Worm (Caenorhabditis elegans) whole organism, L3 larva: ENCODE data around the gene hlh-34.

Experiments used
- ceh-16 ChIP-seq: sonication (generic microtip); optimal IDR thresholded peaks from 2 replicates; lab custom pipeline; 2017; ENCODE audit warnings: missing biosample characterization, missing genetic modification characterization
- ceh-9 ChIP-seq: sonication (generic microtip); optimal IDR thresholded peaks from 2 replicates; lab custom pipeline; 2018; ENCODE audit warnings: missing biosample characterization, missing genetic modification characterization
- egl-27 ChIP-seq: sonication (generic microtip); optimal IDR thresholded peaks from 4 replicates; lab custom pipeline; 2017; ENCODE audit warnings: missing biosample characterization, missing genetic modification reagents, missing genetic modification characterization
- lsy-12 ChIP-seq: sonication (generic microtip); optimal IDR thresholded peaks from 2 replicates; lab custom pipeline; 2016; ENCODE audit warnings: mild to moderate bottlenecking, missing genetic modification characterization, missing compliant biosample characterization
- mdl-1 ChIP-seq: fragments of 150-350 bp; optimal IDR thresholded peaks from 2 replicates; lab custom pipeline; 2014; ENCODE audit warnings: missing biosample characterization, missing genetic modification characterization
- nhr-11 ChIP-seq: fragments of 150-350 bp; optimal IDR thresholded peaks from 2 replicates; lab custom pipeline; 2014; ENCODE audit warnings: missing biosample characterization, missing genetic modification characterization
- nhr-237 ChIP-seq: fragments of 150-350 bp; optimal IDR thresholded peaks from 2 replicates; lab custom pipeline; 2014; ENCODE audit warnings: missing biosample characterization, missing genetic modification characterization
- nhr-76 ChIP-seq: fragments of 150-350 bp; sonication (generic microtip); optimal IDR thresholded peaks from 5 replicates; lab custom pipeline; 2014; ENCODE audit warnings: missing biosample characterization, missing genetic modification characterization
- skn-1 ChIP-seq: fragments of 150-350 bp; optimal IDR thresholded peaks from 2 replicates; lab custom pipeline; 2014; ENCODE audit warnings: missing biosample characterization, missing genetic modification characterization
- snpc-4 ChIP-seq: fragments of 150-350 bp; optimal IDR thresholded peaks from 2 replicates; lab custom pipeline; 2014; ENCODE audit warnings: missing biosample characterization, missing genetic modification characterization
- zag-1 ChIP-seq: fragments of 150-350 bp; optimal IDR thresholded peaks from 2 replicates; lab custom pipeline; 2014; ENCODE audit warnings: missing biosample characterization, missing genetic modification characterization

DNA sequence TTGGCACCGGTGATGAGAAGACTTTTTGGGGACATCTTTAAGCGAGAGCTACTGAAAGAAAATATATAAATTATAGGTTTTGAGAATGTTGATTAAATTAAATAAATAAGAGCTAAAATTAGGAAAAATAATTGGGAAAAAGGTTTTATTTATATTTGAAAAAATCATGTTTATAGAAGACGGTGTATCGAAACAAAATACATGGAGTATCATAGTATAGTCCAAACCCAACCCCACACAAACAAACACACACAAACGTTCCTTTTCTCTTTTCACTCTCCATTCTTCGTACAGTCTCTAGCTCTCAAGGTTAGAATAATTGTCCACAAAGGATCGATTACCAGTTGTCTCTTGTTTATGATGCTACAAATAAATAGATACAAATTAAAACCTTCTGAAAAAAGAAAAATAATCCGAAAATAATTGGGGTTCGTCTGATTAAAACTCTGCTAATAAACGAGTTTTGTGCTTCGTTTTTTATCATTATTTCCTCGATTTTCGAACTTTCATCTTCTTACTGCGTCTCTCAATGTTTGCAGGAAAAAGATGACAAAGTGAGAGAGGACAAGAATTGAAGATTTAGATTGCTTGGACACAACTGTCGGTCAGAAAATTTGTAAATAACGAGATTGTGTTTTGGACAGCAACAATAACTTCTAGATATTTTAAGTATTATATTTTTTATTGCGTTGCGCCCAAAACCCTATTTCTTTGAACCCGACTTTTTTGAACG, 49.3 kb upstream of the hlh-34 start, which contains the start of gene F20G2.2:
- TF ChIP-seq nhr-11 (tag; lab: Kevin White, UChicago) (no peak), egl-27 (no peak), lsy-12 (tag; lab: Kevin White, UChicago) (no peak), nhr-76 (tag; lab: Kevin White, UChicago) (no peak), skn-1 (tag; lab: Kevin White, UChicago) (peak; percentile 83), ceh-16 (tag; lab: Kevin White, UChicago) (no peak), mdl-1 (tag; lab: Kevin White, UChicago) (no peak), zag-1 (tag; lab: Kevin White, UChicago) (no peak), ceh-9 (tag; lab: Kevin White, UChicago) (no peak), nhr-237 (tag; lab: Kevin White, UChicago) (no peak), snpc-4 (tag; lab: Kevin White, UChicago) (no peak)
